Worm (Caenorhabditis elegans) whole organism, midembryonic: Measurements from ENCODE around the gene pdfr-1.

ENCODE experiments used
- T22C8.4 ChIP-seq: fragments of 200-800 bp; sonication (Bioruptor generic); IDR thresholded peaks from 2 replicates; pipeline ENCODE4 v1.3.6; 2022; ENCODE audit warnings: missing genetic modification characterization, missing compliant biosample characterization
- cog-1 ChIP-seq: sonication (generic microtip); optimal IDR thresholded peaks from 2 replicates; lab custom pipeline; 2016; ENCODE audit warnings: missing genetic modification characterization, missing compliant biosample characterization
- flt-1 ChIP-seq: fragments of 200-800 bp; sonication (Bioruptor generic); IDR thresholded peaks from 2 replicates; pipeline ENCODE4 v1.3.6; 2022; ENCODE audit warnings: missing genetic modification characterization, missing compliant biosample characterization
- klf-2 ChIP-seq: fragments of 200-800 bp; sonication (Bioruptor generic); conservative IDR thresholded peaks from 2 replicates; pipeline ENCODE4 v1.3.6; 2022; ENCODE audit warnings: missing genetic modification reagents, missing genetic modification characterization, missing compliant biosample characterization
- med-1 ChIP-seq: sonication (generic microtip); optimal IDR thresholded peaks from 2 replicates; lab custom pipeline; 2017; ENCODE audit warnings: missing genetic modification characterization, mild to moderate bottlenecking, missing compliant biosample characterization, antibody characterized with exemption, missing genetic modification reagents; ENCODE audit not compliant: insufficient read depth
- ref-1 ChIP-seq: fragments of 200-800 bp; sonication (Bioruptor generic); conservative IDR thresholded peaks from 2 replicates; pipeline ENCODE4 v1.3.6; 2022; ENCODE audit warnings: missing genetic modification reagents, missing genetic modification characterization, missing compliant biosample characterization
- tab-1 ChIP-seq: fragments of 200-800 bp; sonication (Bioruptor generic); IDR thresholded peaks from 2 replicates; pipeline ENCODE4 v1.3.6; 2022; ENCODE audit warnings: missing genetic modification characterization, missing compliant biosample characterization
- ztf-23 ChIP-seq: fragments of 200-800 bp; sonication (Bioruptor generic); IDR thresholded peaks from 2 replicates; pipeline ENCODE4 v1.3.6; 2022; ENCODE audit warnings: missing genetic modification reagents, missing genetic modification characterization, missing compliant biosample characterization
- ztf-29 ChIP-seq: fragments of 200-800 bp; sonication (Bioruptor generic); IDR thresholded peaks from 2 replicates; pipeline ENCODE4 v1.3.6; 2022; ENCODE audit warnings: missing genetic modification reagents, missing genetic modification characterization, missing compliant biosample characterization

Gene pdfr-1

DNA sequence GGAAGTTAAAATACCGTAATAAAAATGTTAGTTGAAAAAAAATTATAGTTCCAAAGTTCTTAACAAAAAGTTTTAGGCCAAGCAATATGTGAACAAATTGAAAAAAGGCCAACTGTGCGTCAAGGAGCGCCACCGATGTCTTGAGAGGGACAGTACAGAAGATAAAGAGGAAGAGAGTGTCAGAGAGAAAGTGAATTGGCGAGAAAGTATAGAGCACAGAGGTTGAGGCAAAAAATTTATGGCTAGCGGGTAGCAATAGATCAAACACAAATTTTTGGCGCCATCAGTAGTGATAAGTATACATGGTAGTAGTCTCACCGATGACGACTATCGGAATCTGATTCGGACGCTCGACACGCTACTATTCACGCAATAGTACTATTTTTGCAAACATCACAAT, 47.6 kb downstream of the pdfr-1 start:
- TF ChIP-seq ztf-29 (GFP tag; lab: Robert Waterston, UW) (no peak), klf-2 (GFP tag; lab: Robert Waterston, UW) (no peak), ztf-23 (GFP tag; lab: Robert Waterston, UW) (no peak), med-1 (GFP tag; lab: Kevin White, UChicago) (no peak), T22C8.4 (GFP tag; lab: Robert Waterston, UW) (no peak), flt-1 (no peak), cog-1 (tag; lab: Kevin White, UChicago) (no peak), ref-1 (GFP tag; lab: Robert Waterston, UW) (no peak), tab-1 (no peak)

ce11 chrIII:6603185-6603584, 48.7 kb downstream of the pdfr-1 start:
- no peak for TF ChIP-seq flt-1

DNA sequence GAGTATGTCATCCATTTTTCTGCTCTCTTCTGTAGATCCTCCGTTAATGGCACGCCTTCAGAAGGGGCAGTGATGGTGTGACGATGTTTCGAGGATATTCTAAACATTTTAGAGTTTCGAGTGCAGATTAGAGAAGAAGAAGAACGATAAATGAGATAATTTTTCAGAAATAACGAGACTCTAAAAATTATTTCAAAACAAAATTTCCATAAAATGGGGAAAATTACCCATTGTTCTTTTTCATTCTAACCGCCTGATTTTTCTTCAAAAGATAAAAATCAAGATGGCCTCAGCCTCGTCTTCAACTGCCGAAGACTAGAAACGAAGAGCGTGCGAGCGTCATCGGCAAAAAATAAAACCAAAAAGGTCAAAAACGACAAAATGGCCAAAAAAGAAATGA, 50.8 kb downstream of the pdfr-1 start, which contains the start of gene let-765:
let-765 (minus strand) TSS at position 101 of the 400 bp plus-strand sequence.
- no peak for TF ChIP-seq tab-1
- no peak for TF ChIP-seq cog-1 (tag; lab: Kevin White, UChicago)
- TF ChIP-seq T22C8.4 (GFP tag; lab: Robert Waterston, UW): no peak
- no peak for TF ChIP-seq flt-1
- no peak for TF ChIP-seq ref-1 (GFP tag; lab: Robert Waterston, UW)
- TF ChIP-seq ztf-23 (GFP tag; lab: Robert Waterston, UW): no peak
- TF ChIP-seq klf-2 (GFP tag; lab: Robert Waterston, UW): no peak
- TF ChIP-seq ztf-29 (GFP tag; lab: Robert Waterston, UW): no peak
- TF ChIP-seq med-1 (GFP tag; lab: Kevin White, UChicago): no peak

ce11 chrIII:6594069-6594468, 57.8 kb downstream of the pdfr-1 start:
- TF ChIP-seq cog-1 (tag; lab: Kevin White, UChicago) (no peak), flt-1 (no peak)

DNA sequence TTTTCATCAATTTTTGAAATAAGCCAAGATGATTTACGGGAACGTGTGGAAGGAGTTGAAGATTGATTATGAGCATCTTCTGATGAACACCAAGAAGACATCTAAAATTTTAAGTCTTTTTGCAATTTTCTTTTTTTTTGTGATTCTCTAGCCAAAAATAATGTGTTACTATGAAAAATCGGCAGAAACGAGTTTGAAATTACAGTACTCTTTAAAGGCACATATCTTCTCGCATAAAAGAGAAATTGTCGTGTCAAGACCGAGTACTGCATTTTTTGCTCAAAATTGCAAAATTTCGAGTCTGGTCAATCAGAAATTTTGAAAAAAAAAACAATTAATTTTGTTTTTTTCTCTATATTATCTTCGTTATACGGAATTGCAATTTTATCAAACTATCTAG, 59.8 kb downstream of the pdfr-1 start, which contains the start of gene F20H11.1:
F20H11.1 (minus strand) TSS at position 101 of the 400 bp plus-strand sequence.
- TF ChIP-seq ztf-23 (GFP tag; lab: Robert Waterston, UW): no peak

- TF ChIP-seq cog-1 (tag; lab: Kevin White, UChicago) (no peak), ref-1 (GFP tag; lab: Robert Waterston, UW) (no peak), T22C8.4 (GFP tag; lab: Robert Waterston, UW) (no peak), flt-1 (no peak), klf-2 (GFP tag; lab: Robert Waterston, UW) (no peak), med-1 (GFP tag; lab: Kevin White, UChicago) (no peak), ztf-23 (GFP tag; lab: Robert Waterston, UW) (no peak), ztf-29 (GFP tag; lab: Robert Waterston, UW) (no peak), tab-1 (no peak)
Observed at ce11 chrIII:6589499-6589898, 62.4 kb downstream of the pdfr-1 start.

- no peak for TF ChIP-seq T22C8.4 (GFP tag; lab: Robert Waterston, UW)
- no peak for TF ChIP-seq med-1 (GFP tag; lab: Kevin White, UChicago)
- TF ChIP-seq flt-1: no peak
- TF ChIP-seq ref-1 (GFP tag; lab: Robert Waterston, UW): no peak
Observed at ce11 chrIII:6587564-6587963, 64.3 kb downstream of the pdfr-1 start, which contains the start of gene ddo-3. Gene ddo-3 (plus strand): TSS chrIII:6587864.
